Fruit fly (Drosophila melanogaster): Measurements from ENCODE around the gene Flad2.

DNA sequence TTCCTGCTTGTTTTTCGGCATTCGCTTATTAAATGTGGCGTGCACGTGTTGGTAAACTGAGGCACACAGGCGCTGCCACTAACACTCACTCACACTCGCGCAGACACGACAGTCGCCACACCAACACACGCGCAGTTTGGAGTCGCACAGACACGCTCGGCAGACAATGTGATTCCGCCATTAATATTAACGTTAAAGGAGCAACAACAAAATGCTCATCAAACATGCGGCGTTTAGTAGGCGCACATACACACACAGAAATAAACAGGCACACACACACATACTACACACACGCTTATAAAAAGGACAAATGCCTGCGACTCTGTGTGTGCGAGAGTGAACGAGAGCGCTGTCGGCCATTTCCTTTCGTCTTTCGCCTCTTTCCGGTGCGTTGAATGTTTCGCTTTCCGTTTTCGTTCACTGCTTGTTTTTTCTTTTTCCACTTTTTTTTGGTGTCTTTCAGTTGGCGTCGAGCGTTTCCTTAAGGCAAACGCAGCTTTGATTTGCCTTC lies 44.8 kb downstream of the Flad2 start, which contains the start of gene CG42809:
- no peak for TF ChIP-seq scrt (GFP tag; optimal IDR thresholded peaks at IDR 0.05)
- no peak for TF ChIP-seq CG12391 (tag; optimal IDR thresholded peaks at IDR 0.05)

Data from whole organism, embryonic.